Fruit fly (Drosophila melanogaster): ENCODE measurements around the gene Nek2.
A peak's percentile ranks its signal among the peaks of the same experiment; 100 is the strongest.

Nek2 gene

dm6 chrX:7893411-7894122 lies 2.1 kb upstream of the Nek2 start, which contains the start of the genes CG45089, ND-MNLL and p115 (continued):
- TF ChIP-seq CG32767 (GFP tag; IDR thresholded peaks at IDR 0.05) (no peak), Sin3A (optimal IDR thresholded peaks at IDR 0.05) (peak; percentile 56), p53 (GFP tag; optimal IDR thresholded peaks at IDR 0.05) (peak; percentile 68), mam (GFP tag; optimal IDR thresholded peaks at IDR 0.05) (peak; percentile 56), Gug (GFP tag; IDR thresholded peaks at IDR 0.05) (peak; percentile 56; the same call in 1 of the 4 replicates), CG17361 (GFP tag; IDR thresholded peaks at IDR 0.05) (peak; percentile 61), Atf6 (GFP tag; IDR thresholded peaks at IDR 0.05) (no peak), usp (GFP tag; optimal IDR thresholded peaks at IDR 0.05) (no peak), ash1 (GFP tag; optimal IDR thresholded peaks at IDR 0.05) (no peak), CG30403 (GFP tag; optimal IDR thresholded peaks at IDR 0.05) (peak; percentile 75), Bdp1 (GFP tag; optimal IDR thresholded peaks at IDR 0.05) (no peak), zen (tag; optimal IDR thresholded peaks at IDR 0.05) (peak; percentile 53), CG30020 (tag; optimal IDR thresholded peaks at IDR 0.05) (peak; percentile 67), CG12769 (tag; optimal IDR thresholded peaks at IDR 0.05) (no peak), eve (GFP tag; optimal IDR thresholded peaks at IDR 0.05) (no peak), CG4854 (GFP tag; optimal IDR thresholded peaks at IDR 0.05) (no peak), CG2199 (GFP tag; IDR thresholded peaks at IDR 0.05) (no peak), CG4404 (GFP tag; IDR thresholded peaks at IDR 0.05) (0 out of 2 replicates have a peak, but pooled peaks have one; percentile 28), Elba2 (GFP tag; optimal IDR thresholded peaks at IDR 0.05) (peak; percentile 67), Lpt (GFP tag; optimal IDR thresholded peaks at IDR 0.05) (no peak), HHEX (GFP tag; optimal IDR thresholded peaks at IDR 0.05) (peak; percentile 18), CG15514 (GFP tag; optimal IDR thresholded peaks at IDR 0.05) (peak; percentile 66), twi (tag; optimal IDR thresholded peaks at IDR 0.05) (peak; percentile 26), sd (tag; optimal IDR thresholded peaks at IDR 0.05) (peak; percentile 13), CG4730 (GFP tag; IDR thresholded peaks at IDR 0.05) (no peak), oc (tag; optimal IDR thresholded peaks at IDR 0.05) (peak; percentile 31), MESR4 (GFP tag; optimal IDR thresholded peaks at IDR 0.05) (peak; percentile 53), CG6683 (GFP tag; optimal IDR thresholded peaks at IDR 0.05) (peak; percentile 0), CG16813 (GFP tag; IDR thresholded peaks at IDR 0.05; ENCODE audit: partially characterized antibody) (peak; percentile 58), CG4707 (GFP tag; optimal IDR thresholded peaks at IDR 0.05) (no peak), CG17612 (GFP tag; IDR thresholded peaks at IDR 0.05) (no peak), ken (GFP tag; IDR thresholded peaks at IDR 0.05) (peak; percentile 46; the same call in 2 of the 3 replicates), lmd (GFP tag; IDR thresholded peaks at IDR 0.05) (peak; percentile 62), klu (GFP tag; IDR thresholded peaks at IDR 0.05) (peak; percentile 53), CHES-1-like (GFP tag; optimal IDR thresholded peaks at IDR 0.05) (no peak), crol (GFP tag; IDR thresholded peaks at IDR 0.05) (no peak), Ada2b (GFP tag; IDR thresholded peaks at IDR 0.05) (peak; percentile 42; the same call in 1 of the 2 replicates), CG10147 (GFP tag; optimal IDR thresholded peaks at IDR 0.05) (peak; percentile 56), CkIIα-i1 (GFP tag; IDR thresholded peaks at IDR 0.05) (no peak), CG3995 (GFP tag; optimal IDR thresholded peaks at IDR 0.05) (peak; percentile 86), Kr (GFP tag; optimal IDR thresholded peaks at IDR 0.05) (no peak), CG10565 (GFP tag; optimal IDR thresholded peaks at IDR 0.05) (no peak), CG43689 (GFP tag; IDR thresholded peaks at IDR 0.05) (no peak), abd-A (tag; optimal IDR thresholded peaks at IDR 0.05) (no peak), Deaf1 (tag; optimal IDR thresholded peaks at IDR 0.05) (peak; percentile 15), fu2 (GFP tag; optimal IDR thresholded peaks at IDR 0.05) (peak; percentile 20), tgo (GFP tag; IDR thresholded peaks at IDR 0.05) (peak; percentile 53; the same call in 2 of the 3 replicates), sens (GFP tag) (peak; percentile 88), CG9609 (GFP tag; optimal IDR thresholded peaks at IDR 0.05) (peak; percentile 7), CG18011 (GFP tag; optimal IDR thresholded peaks at IDR 0.05) (peak; percentile 29), chm (GFP tag; IDR thresholded peaks at IDR 0.05) (no peak)

Data from whole organism, embryonic.